Worm (Caenorhabditis elegans): ENCODE results near the gene unc-85.

unc-85 gene

ce11 chrII:4673242-4673641 lies 28.6 kb upstream of the unc-85 start:
- TF ChIP-seq cog-1 (tag; optimal IDR thresholded peaks at IDR 0.05), result no peak
- no peak for TF ChIP-seq med-1 (GFP tag; optimal IDR thresholded peaks at IDR 0.05; ENCODE audit: insufficient read depth)
- TF ChIP-seq ztf-29 (GFP tag; IDR thresholded peaks at IDR 0.05), result no peak
- TF ChIP-seq ztf-23 (GFP tag; IDR thresholded peaks at IDR 0.05), result no peak
- no peak for TF ChIP-seq klf-2 (GFP tag; conservative IDR thresholded peaks at IDR 0.05)
- TF ChIP-seq tab-1 (GFP tag; IDR thresholded peaks at IDR 0.05), result no peak
- no peak for TF ChIP-seq flt-1 (GFP tag; IDR thresholded peaks at IDR 0.05)
- no peak for TF ChIP-seq T22C8.4 (GFP tag; IDR thresholded peaks at IDR 0.05)
- no peak for TF ChIP-seq ref-1 (GFP tag; conservative IDR thresholded peaks at IDR 0.05)

DNA sequence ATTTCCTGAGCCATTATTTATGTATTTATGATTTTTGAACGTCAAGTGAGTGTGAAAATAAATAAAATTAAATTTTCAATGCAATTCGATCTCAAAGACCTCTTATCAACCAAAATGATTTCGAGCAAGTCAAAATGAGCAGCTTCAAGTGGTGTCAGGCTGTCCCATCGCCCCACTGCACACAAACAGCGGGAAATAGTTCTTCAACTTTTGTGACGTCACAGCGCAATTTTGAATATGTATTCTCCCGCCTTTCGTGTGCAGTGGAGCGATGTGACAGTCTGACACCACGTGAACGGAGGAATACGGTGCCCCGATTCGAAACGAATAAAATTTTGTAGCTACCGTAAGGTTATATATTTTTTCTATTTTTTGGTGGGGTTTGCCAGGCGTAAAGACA lies 28.2 kb upstream of the unc-85 start:
- TF ChIP-seq ztf-23 (GFP tag; IDR thresholded peaks at IDR 0.05) (no peak), flt-1 (GFP tag; IDR thresholded peaks at IDR 0.05) (no peak), med-1 (GFP tag; optimal IDR thresholded peaks at IDR 0.05; ENCODE audit: insufficient read depth) (no peak), tab-1 (GFP tag; IDR thresholded peaks at IDR 0.05) (no peak), T22C8.4 (GFP tag; IDR thresholded peaks at IDR 0.05) (no peak), klf-2 (GFP tag; conservative IDR thresholded peaks at IDR 0.05) (no peak), ref-1 (GFP tag; conservative IDR thresholded peaks at IDR 0.05) (no peak), ztf-29 (GFP tag; IDR thresholded peaks at IDR 0.05) (no peak), cog-1 (tag; optimal IDR thresholded peaks at IDR 0.05) (no peak)

DNA sequence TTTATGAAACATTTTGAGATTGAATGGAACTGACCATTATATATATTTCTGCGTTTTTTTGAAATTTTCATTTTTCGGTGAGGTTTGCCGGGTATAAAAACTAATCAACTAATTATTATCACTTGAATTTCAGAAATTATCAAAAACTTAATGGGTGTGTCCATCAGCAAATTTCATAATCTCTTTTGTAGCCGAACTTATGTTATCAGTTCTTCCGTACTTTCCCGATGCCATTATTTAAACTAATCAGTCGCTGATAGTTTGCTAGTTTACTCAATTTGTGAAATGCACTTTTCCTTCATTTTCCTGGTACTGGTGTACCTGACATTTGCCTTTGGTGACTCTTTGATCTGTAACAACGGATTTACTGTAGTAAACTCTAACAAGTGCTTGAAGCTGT lies 27.7 kb upstream of the unc-85 start:
- TF ChIP-seq ztf-29 (GFP tag; IDR thresholded peaks at IDR 0.05) (no peak), cog-1 (tag; optimal IDR thresholded peaks at IDR 0.05) (no peak), flt-1 (GFP tag; IDR thresholded peaks at IDR 0.05) (no peak), T22C8.4 (GFP tag; IDR thresholded peaks at IDR 0.05) (no peak), tab-1 (GFP tag; IDR thresholded peaks at IDR 0.05) (no peak), ref-1 (GFP tag; conservative IDR thresholded peaks at IDR 0.05) (no peak), ztf-23 (GFP tag; IDR thresholded peaks at IDR 0.05) (no peak), klf-2 (GFP tag; conservative IDR thresholded peaks at IDR 0.05) (no peak), med-1 (GFP tag; optimal IDR thresholded peaks at IDR 0.05; ENCODE audit: insufficient read depth) (no peak)

ce11 chrII:4675481-4675880 lies 26.4 kb upstream of the unc-85 start, which contains the start of gene T05A7.3:
Gene T05A7.3, plus strand, starts transcription at chrII:4675781.
- no peak for TF ChIP-seq ztf-29 (GFP tag; IDR thresholded peaks at IDR 0.05)
- TF ChIP-seq klf-2 (GFP tag; conservative IDR thresholded peaks at IDR 0.05), result no peak
- no peak for TF ChIP-seq med-1 (GFP tag; optimal IDR thresholded peaks at IDR 0.05; ENCODE audit: insufficient read depth)
- TF ChIP-seq cog-1 (tag; optimal IDR thresholded peaks at IDR 0.05), result no peak
- TF ChIP-seq ztf-23 (GFP tag; IDR thresholded peaks at IDR 0.05), result no peak
- TF ChIP-seq T22C8.4 (GFP tag; IDR thresholded peaks at IDR 0.05), result no peak
- TF ChIP-seq ref-1 (GFP tag; conservative IDR thresholded peaks at IDR 0.05), result no peak
- no peak for TF ChIP-seq flt-1 (GFP tag; IDR thresholded peaks at IDR 0.05)
- TF ChIP-seq tab-1 (GFP tag; IDR thresholded peaks at IDR 0.05), result no peak

ce11 chrII:4676241-4676640 lies 25.6 kb upstream of the unc-85 start:
- TF ChIP-seq med-1 (GFP tag; optimal IDR thresholded peaks at IDR 0.05; ENCODE audit: insufficient read depth) (no peak), ztf-29 (GFP tag; IDR thresholded peaks at IDR 0.05) (no peak), ref-1 (GFP tag; conservative IDR thresholded peaks at IDR 0.05) (no peak), cog-1 (tag; optimal IDR thresholded peaks at IDR 0.05) (no peak), tab-1 (GFP tag; IDR thresholded peaks at IDR 0.05) (no peak), T22C8.4 (GFP tag; IDR thresholded peaks at IDR 0.05) (no peak), klf-2 (GFP tag; conservative IDR thresholded peaks at IDR 0.05) (no peak), ztf-23 (GFP tag; IDR thresholded peaks at IDR 0.05) (no peak), flt-1 (GFP tag; IDR thresholded peaks at IDR 0.05) (no peak)

DNA sequence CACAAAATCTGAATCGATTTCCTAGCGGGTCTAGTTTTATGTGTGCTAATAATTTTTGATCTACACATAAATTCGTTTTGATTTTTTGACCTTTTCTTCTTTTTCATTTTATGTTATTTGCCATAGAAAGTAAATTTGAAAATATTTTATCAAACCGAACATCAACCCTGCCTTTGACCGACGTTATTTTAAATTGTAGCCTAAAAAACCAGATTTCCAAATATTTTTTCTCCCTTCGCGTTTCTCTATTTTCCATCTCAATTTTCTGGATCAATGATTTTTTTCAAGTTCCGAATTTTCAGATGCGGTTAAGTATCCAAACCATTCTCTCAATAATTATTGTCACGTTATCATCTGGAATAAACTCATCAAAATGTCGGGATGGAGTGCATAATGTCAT lies 24.0 kb upstream of the unc-85 start, which contains the start of gene T05A7.1:
TSS of gene T05A7.1 (plus strand) at position 301 of the 400 bp plus-strand sequence.
- TF ChIP-seq T22C8.4 (GFP tag; IDR thresholded peaks at IDR 0.05), result no peak
- TF ChIP-seq ztf-29 (GFP tag; IDR thresholded peaks at IDR 0.05), result no peak
- TF ChIP-seq med-1 (GFP tag; optimal IDR thresholded peaks at IDR 0.05; ENCODE audit: insufficient read depth), result no peak
- TF ChIP-seq ztf-23 (GFP tag; IDR thresholded peaks at IDR 0.05), result no peak
- no peak for TF ChIP-seq tab-1 (GFP tag; IDR thresholded peaks at IDR 0.05)

DNA sequence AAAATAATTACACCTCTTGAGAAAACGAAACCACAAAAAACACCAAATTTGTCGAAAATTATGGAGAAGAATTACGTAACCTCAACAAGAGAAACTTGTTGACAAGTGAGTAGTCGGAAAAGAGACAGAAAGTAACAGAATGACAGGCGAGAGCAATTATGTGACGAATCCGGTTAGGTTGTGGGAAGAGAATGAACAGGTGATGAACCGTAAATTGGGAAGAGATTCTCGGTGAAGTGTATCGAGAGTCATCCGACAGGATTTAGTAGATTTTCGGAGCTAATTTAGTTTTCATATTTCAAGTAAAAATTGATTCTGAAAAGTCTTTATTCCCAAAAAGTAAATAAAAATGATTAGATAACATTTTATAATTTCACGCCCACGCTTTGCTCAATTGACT lies 20.5 kb upstream of the unc-85 start, which contains the start of gene T05A7.7:
TSS of gene T05A7.7 (minus strand) at position 101 of the 400 bp plus-strand sequence.
- no peak for TF ChIP-seq tab-1 (GFP tag; IDR thresholded peaks at IDR 0.05)
- no peak for TF ChIP-seq cog-1 (tag; optimal IDR thresholded peaks at IDR 0.05)
- no peak for TF ChIP-seq med-1 (GFP tag; optimal IDR thresholded peaks at IDR 0.05; ENCODE audit: insufficient read depth)
- TF ChIP-seq ztf-23 (GFP tag; IDR thresholded peaks at IDR 0.05), result no peak
- TF ChIP-seq flt-1 (GFP tag; IDR thresholded peaks at IDR 0.05), result no peak
- no peak for TF ChIP-seq klf-2 (GFP tag; conservative IDR thresholded peaks at IDR 0.05)
- no peak for TF ChIP-seq ztf-29 (GFP tag; IDR thresholded peaks at IDR 0.05)
- TF ChIP-seq T22C8.4 (GFP tag; IDR thresholded peaks at IDR 0.05), result no peak
- no peak for TF ChIP-seq ref-1 (GFP tag; conservative IDR thresholded peaks at IDR 0.05)

- TF ChIP-seq ref-1 (GFP tag; conservative IDR thresholded peaks at IDR 0.05), result no peak
- TF ChIP-seq ztf-23 (GFP tag; IDR thresholded peaks at IDR 0.05), result no peak
- TF ChIP-seq med-1 (GFP tag; optimal IDR thresholded peaks at IDR 0.05; ENCODE audit: insufficient read depth), result no peak
- TF ChIP-seq T22C8.4 (GFP tag; IDR thresholded peaks at IDR 0.05), result no peak
- no peak for TF ChIP-seq klf-2 (GFP tag; conservative IDR thresholded peaks at IDR 0.05)
- TF ChIP-seq flt-1 (GFP tag; IDR thresholded peaks at IDR 0.05), result no peak
Measured at ce11 chrII:4683693-4684092, 18.2 kb upstream of the unc-85 start, which contains the start of gene sre-40. Gene sre-40, minus strand, starts transcription at chrII:4683793.

ce11 chrII:4684852-4685251 lies 17.0 kb upstream of the unc-85 start:
- TF ChIP-seq ztf-29 (GFP tag; IDR thresholded peaks at IDR 0.05), result no peak
- TF ChIP-seq klf-2 (GFP tag; conservative IDR thresholded peaks at IDR 0.05), result no peak
- TF ChIP-seq ref-1 (GFP tag; conservative IDR thresholded peaks at IDR 0.05), result no peak
- TF ChIP-seq ztf-23 (GFP tag; IDR thresholded peaks at IDR 0.05), result no peak
- no peak for TF ChIP-seq tab-1 (GFP tag; IDR thresholded peaks at IDR 0.05)
- TF ChIP-seq cog-1 (tag; optimal IDR thresholded peaks at IDR 0.05), result no peak

ce11 chrII:4686941-4687340 lies 14.9 kb upstream of the unc-85 start, which contains the start of gene sre-39:
Gene sre-39, plus strand, starts transcription at chrII:4687241.
- no peak for TF ChIP-seq cog-1 (tag; optimal IDR thresholded peaks at IDR 0.05)
- no peak for TF ChIP-seq T22C8.4 (GFP tag; IDR thresholded peaks at IDR 0.05)
